Worm (Caenorhabditis elegans) whole organism, late embryonic: ENCODE data around the gene W08E12.5.
A peak's percentile ranks its signal among the peaks of the same experiment; 100 is the strongest.

Experiments
- C08G9.2 ChIP-seq: sonication (generic microtip); optimal IDR thresholded peaks from 2 replicates; lab custom pipeline; 2016; ENCODE audit warnings: mild to moderate bottlenecking, missing genetic modification characterization, moderate library complexity, missing compliant biosample characterization
- C38D4.7 ChIP-seq: fragments of 200-800 bp; sonication (Bioruptor generic); optimal IDR thresholded peaks from 2 replicates; lab custom pipeline; 2018; ENCODE audit warnings: mild to moderate bottlenecking, missing genetic modification characterization, moderate library complexity, missing compliant biosample characterization
- K02D7.2 ChIP-seq: sonication (generic microtip); optimal IDR thresholded peaks from 2 replicates; lab custom pipeline; 2017; ENCODE audit warnings: mild to moderate bottlenecking, missing genetic modification characterization, missing compliant biosample characterization
- K09A11.1 ChIP-seq: sonication (generic microtip); optimal IDR thresholded peaks from 2 replicates; lab custom pipeline; 2017; ENCODE audit warnings: antibody characterized with exemption, mild to moderate bottlenecking, missing genetic modification characterization, missing compliant biosample characterization; ENCODE audit not compliant: insufficient read depth
- Y22D7AL.16 ChIP-seq: sonication (generic microtip); optimal IDR thresholded peaks from 2 replicates; lab custom pipeline; 2016; ENCODE audit warnings: missing genetic modification characterization, missing compliant biosample characterization
- ama-1 ChIP-seq: fragments of 150-350 bp; optimal IDR thresholded peaks from 2 replicates; lab custom pipeline; 2014
- ceh-19 ChIP-seq: fragments of 200-800 bp; sonication (Bioruptor generic); optimal IDR thresholded peaks from 2 replicates; lab custom pipeline; 2018; ENCODE audit warnings: mild to moderate bottlenecking, missing genetic modification characterization, missing compliant biosample characterization
- ceh-22 ChIP-seq: sonication (generic microtip); optimal IDR thresholded peaks from 2 replicates; lab custom pipeline; 2017; ENCODE audit warnings: missing biosample characterization, missing genetic modification characterization
- ceh-24 ChIP-seq: sonication (generic microtip); optimal IDR thresholded peaks from 2 replicates; lab custom pipeline; 2016; ENCODE audit warnings: mild to moderate bottlenecking, missing genetic modification characterization, missing compliant biosample characterization
- ceh-30 ChIP-seq: fragments of 150-350 bp; optimal IDR thresholded peaks from 2 replicates; lab custom pipeline; 2014; ENCODE audit warnings: missing biosample characterization, missing genetic modification characterization
- ceh-34 ChIP-seq: sonication (generic microtip); optimal IDR thresholded peaks from 2 replicates; lab custom pipeline; 2016; ENCODE audit warnings: mild to moderate bottlenecking, missing genetic modification characterization, missing compliant biosample characterization
- ceh-45 ChIP-seq: fragments of 200-800 bp; sonication (Bioruptor generic); IDR thresholded peaks from 2 replicates; pipeline ENCODE4 v1.3.6; 2022; ENCODE audit warnings: missing genetic modification reagents, missing genetic modification characterization, missing compliant biosample characterization
- ceh-6 ChIP-seq: fragments of 200-800 bp; sonication (Bioruptor generic); optimal IDR thresholded peaks from 2 replicates; lab custom pipeline; 2018; ENCODE audit warnings: mild to moderate bottlenecking, missing genetic modification characterization, missing compliant biosample characterization
- ceh-9 ChIP-seq: sonication (generic microtip); optimal IDR thresholded peaks from 2 replicates; lab custom pipeline; 2016; ENCODE audit warnings: mild to moderate bottlenecking, missing genetic modification characterization, inconsistent platforms, missing compliant biosample characterization
- dve-1 ChIP-seq: sonication (generic microtip); optimal IDR thresholded peaks from 2 replicates; lab custom pipeline; 2017; ENCODE audit warnings: antibody characterized with exemption, mild to moderate bottlenecking, missing genetic modification characterization, missing compliant biosample characterization
- elt-2 ChIP-seq: sonication (generic microtip); optimal IDR thresholded peaks from 2 replicates; lab custom pipeline; 2016; ENCODE audit warnings: missing genetic modification reagents, missing genetic modification characterization, missing compliant biosample characterization
- elt-4 ChIP-seq: sonication (generic microtip); optimal IDR thresholded peaks from 2 replicates; lab custom pipeline; 2016; ENCODE audit warnings: missing genetic modification characterization, missing compliant biosample characterization
- ets-4 ChIP-seq: sonication (generic microtip); optimal IDR thresholded peaks from 2 replicates; lab custom pipeline; 2016; ENCODE audit warnings: missing genetic modification characterization, missing compliant biosample characterization
- eyg-1 ChIP-seq: sonication (generic microtip); optimal IDR thresholded peaks from 2 replicates; lab custom pipeline; 2016; ENCODE audit warnings: missing genotype, missing genetic modification characterization, missing compliant biosample characterization
- fkh-10 ChIP-seq: fragments of 150-350 bp; optimal IDR thresholded peaks from 2 replicates; lab custom pipeline; 2014; ENCODE audit warnings: missing biosample characterization, missing genetic modification reagents, missing genetic modification characterization
- fkh-6 ChIP-seq: sonication (generic microtip); optimal IDR thresholded peaks from 2 replicates; lab custom pipeline; 2016; ENCODE audit warnings: missing genetic modification characterization, missing compliant biosample characterization
- hlh-13 ChIP-seq: fragments of 200-800 bp; sonication (Bioruptor generic); optimal IDR thresholded peaks from 2 replicates; lab custom pipeline; 2018; ENCODE audit warnings: mild to moderate bottlenecking, missing genetic modification characterization, missing compliant biosample characterization
- hlh-30 ChIP-seq: sonication (generic microtip); optimal IDR thresholded peaks from 2 replicates; lab custom pipeline; 2017; ENCODE audit warnings: antibody characterized with exemption, missing genetic modification characterization, missing compliant biosample characterization; ENCODE audit not compliant: insufficient read depth
- hlh-6 ChIP-seq: sonication (generic microtip); optimal IDR thresholded peaks from 2 replicates; lab custom pipeline; 2016; ENCODE audit warnings: missing genotype, missing genetic modification characterization, missing compliant biosample characterization
- lin-11 ChIP-seq: fragments of 200-800 bp; sonication (Bioruptor generic); optimal IDR thresholded peaks from 2 replicates; lab custom pipeline; 2018; ENCODE audit warnings: mild to moderate bottlenecking, missing genetic modification characterization, missing compliant biosample characterization
- madf-2 ChIP-seq: sonication (generic microtip); optimal IDR thresholded peaks from 2 replicates; lab custom pipeline; 2017; ENCODE audit warnings: missing genetic modification characterization, missing compliant biosample characterization
- mec-3 ChIP-seq: sonication (generic microtip); optimal IDR thresholded peaks from 2 replicates; lab custom pipeline; 2016; ENCODE audit warnings: borderline replicate concordance, missing genetic modification characterization, missing compliant biosample characterization
- nhr-11 ChIP-seq: fragments of 150-350 bp; optimal IDR thresholded peaks from 2 replicates; lab custom pipeline; 2014; ENCODE audit warnings: missing biosample characterization, missing genetic modification characterization
- nhr-232 ChIP-seq: sonication (generic microtip); optimal IDR thresholded peaks from 2 replicates; lab custom pipeline; 2016; ENCODE audit warnings: missing genetic modification characterization, missing compliant biosample characterization
- odd-2 ChIP-seq: sonication (generic microtip); optimal IDR thresholded peaks from 2 replicates; lab custom pipeline; 2017; ENCODE audit warnings: antibody characterized with exemption, mild to moderate bottlenecking, missing genetic modification characterization, missing compliant biosample characterization
- pat-9 ChIP-seq: fragments of 200-800 bp; sonication (Bioruptor generic); optimal IDR thresholded peaks from 2 replicates; lab custom pipeline; 2018; ENCODE audit warnings: mild to moderate bottlenecking, missing genetic modification characterization, moderate library complexity, missing compliant biosample characterization
- pax-1 ChIP-seq: fragments of 150-350 bp; optimal IDR thresholded peaks from 2 replicates; lab custom pipeline; 2014; ENCODE audit warnings: missing biosample characterization, missing genetic modification characterization
- pha-2 ChIP-seq: sonication (generic microtip); optimal IDR thresholded peaks from 2 replicates; lab custom pipeline; 2017; ENCODE audit warnings: mild to moderate bottlenecking, missing genetic modification characterization, missing compliant biosample characterization
- pqm-1 ChIP-seq: sonication (generic microtip); optimal IDR thresholded peaks from 2 replicates; lab custom pipeline; 2016; ENCODE audit warnings: missing genetic modification characterization, missing compliant biosample characterization
- pros-1 ChIP-seq: fragments of 150-350 bp; optimal IDR thresholded peaks from 2 replicates; lab custom pipeline; 2014; ENCODE audit warnings: missing biosample characterization, missing genetic modification reagents, missing genetic modification characterization
- ref-2 ChIP-seq: sonication (generic microtip); optimal IDR thresholded peaks from 2 replicates; lab custom pipeline; 2016; ENCODE audit warnings: missing genetic modification characterization, missing compliant biosample characterization
- rnt-1 ChIP-seq: sonication (generic microtip); optimal IDR thresholded peaks from 2 replicates; lab custom pipeline; 2016; ENCODE audit warnings: missing genetic modification characterization, missing compliant biosample characterization
- sdc-2 ChIP-seq: sonication (generic microtip); optimal IDR thresholded peaks from 2 replicates; lab custom pipeline; 2016; ENCODE audit warnings: missing genotype, missing genetic modification characterization, missing compliant biosample characterization
- sox-4 ChIP-seq: sonication (generic microtip); optimal IDR thresholded peaks from 2 replicates; lab custom pipeline; 2017; ENCODE audit warnings: mild to moderate bottlenecking, missing genetic modification characterization, inconsistent platforms, missing compliant biosample characterization
- tbx-2 ChIP-seq: sonication (generic microtip); optimal IDR thresholded peaks from 2 replicates; lab custom pipeline; 2016; ENCODE audit warnings: missing genetic modification characterization, missing compliant biosample characterization
- ttx-3 ChIP-seq: sonication (generic microtip); optimal IDR thresholded peaks from 2 replicates; lab custom pipeline; 2016; ENCODE audit warnings: missing genetic modification reagents, missing genetic modification characterization, missing compliant biosample characterization
- unc-3 ChIP-seq, 2 experiments: fragments of 200-800 bp in 1 of 2; sonication (Bioruptor generic) in 1 of 2; sonication (generic microtip) in 1 of 2; conservative IDR thresholded peaks in 1 of 2; optimal IDR thresholded peaks in 1 of 2; 2 replicates each; pipeline versions ENCODE4 v1.3.6 to Lab custom; 2016 to 2022; ENCODE audit warnings: missing compliant biosample characterization in 2 of 2, missing genetic modification characterization in 2 of 2, missing genetic modification reagents in 1 of 2
- unc-42 ChIP-seq: sonication (generic microtip); optimal IDR thresholded peaks from 2 replicates; lab custom pipeline; 2016; ENCODE audit warnings: missing genotype, missing genetic modification characterization, missing compliant biosample characterization
- unc-55 ChIP-seq: sonication (generic microtip); optimal IDR thresholded peaks from 2 replicates; lab custom pipeline; 2017; ENCODE audit warnings: missing biosample characterization, missing genetic modification reagents, missing genetic modification characterization
- unc-86 ChIP-seq: sonication (generic microtip); optimal IDR thresholded peaks from 2 replicates; lab custom pipeline; 2016; ENCODE audit warnings: missing genetic modification characterization, missing compliant biosample characterization
- zip-5 ChIP-seq: sonication (generic microtip); optimal IDR thresholded peaks from 2 replicates; lab custom pipeline; 2016; ENCODE audit warnings: missing genetic modification characterization, missing compliant biosample characterization

The W08E12.5 gene

ce11 chrIV:3345484-3345883 is 44.9 kb downstream of the W08E12.5 start:
- no peak for TF ChIP-seq pha-2
- no peak for TF ChIP-seq Y22D7AL.16
- TF ChIP-seq C08G9.2 (tag; lab: Kevin White, UChicago), result no peak
- no peak for TF ChIP-seq K02D7.2
- TF ChIP-seq eyg-1 (tag; lab: Kevin White, UChicago), result no peak
- TF ChIP-seq ref-2 (tag; lab: Kevin White, UChicago), result no peak
- no peak for TF ChIP-seq unc-86 (tag; lab: Kevin White, UChicago)
- no peak for TF ChIP-seq odd-2
- TF ChIP-seq ceh-30 (tag; lab: Kevin White, UChicago), result no peak
- no peak for TF ChIP-seq ets-4 (tag; lab: Kevin White, UChicago)
- no peak for TF ChIP-seq ceh-34
- no peak for TF ChIP-seq unc-3 (GFP tag; conservative IDR thresholded peaks at IDR 0.05; lab: Robert Waterston, UW)
- TF ChIP-seq unc-3 (tag; optimal IDR thresholded peaks at IDR 0.05; lab: Kevin White, UChicago), result no peak
- no peak for TF ChIP-seq unc-55 (GFP tag; lab: Kevin White, UChicago)
- no peak for TF ChIP-seq elt-4 (tag; lab: Kevin White, UChicago)
- no peak for TF ChIP-seq ceh-45 (GFP tag; lab: Robert Waterston, UW)
- TF ChIP-seq ceh-6, result no peak
- no peak for TF ChIP-seq sdc-2 (tag; lab: Kevin White, UChicago)
- no peak for TF ChIP-seq ama-1 (lab: Kevin White, UChicago)
- no peak for TF ChIP-seq pax-1
- TF ChIP-seq, all 69 proteins: peak for 0

- TF ChIP-seq ceh-6 (no peak), sox-4 (tag; lab: Kevin White, UChicago) (no peak), K09A11.1 (tag; lab: Kevin White, UChicago) (no peak), ceh-19 (no peak), dve-1 (tag; lab: Kevin White, UChicago) (no peak), ets-4 (tag; lab: Kevin White, UChicago) (no peak), ttx-3 (tag; lab: Kevin White, UChicago) (no peak), ceh-22 (no peak), nhr-11 (tag; lab: Kevin White, UChicago) (no peak), lin-11 (tag; lab: Kevin White, UChicago) (no peak), fkh-10 (GFP tag; lab: Kevin White, UChicago) (no peak), Y22D7AL.16 (no peak), pqm-1 (tag; lab: Kevin White, UChicago) (no peak)
Observed at ce11 chrIV:3348334-3348733, 47.7 kb downstream of the W08E12.5 start.

ce11 chrIV:3349977-3350580 is 49.5 kb downstream of the W08E12.5 start, which contains the start of gene elks-1:
Gene elks-1 (minus strand): TSS chrIV:3350027.
- no peak for TF ChIP-seq elt-4 (tag; lab: Kevin White, UChicago)
- TF ChIP-seq ceh-19, result no peak
- no peak for TF ChIP-seq K02D7.2
- no peak for TF ChIP-seq elt-2 (tag; lab: Kevin White, UChicago)
- no peak for TF ChIP-seq unc-3 (GFP tag; conservative IDR thresholded peaks at IDR 0.05; lab: Robert Waterston, UW)
- no peak for TF ChIP-seq unc-3 (tag; optimal IDR thresholded peaks at IDR 0.05; lab: Kevin White, UChicago)
- no peak for TF ChIP-seq pat-9 (tag; lab: Kevin White, UChicago)
- no peak for TF ChIP-seq ceh-24
- TF ChIP-seq hlh-6, result no peak
- TF ChIP-seq madf-2 (tag; lab: Kevin White, UChicago), result no peak
- no peak for TF ChIP-seq zip-5
- TF ChIP-seq hlh-30 (tag; lab: Kevin White, UChicago), result no peak
- TF ChIP-seq ceh-34, result peak; percentile 27
- no peak for TF ChIP-seq nhr-232 (tag; lab: Kevin White, UChicago)
- no peak for TF ChIP-seq ceh-6
- no peak for TF ChIP-seq mec-3 (tag; lab: Kevin White, UChicago)
- TF ChIP-seq fkh-6 (tag; lab: Kevin White, UChicago), result no peak
- TF ChIP-seq ref-2 (tag; lab: Kevin White, UChicago), result peak; percentile 28
- no peak for TF ChIP-seq unc-42 (tag; lab: Kevin White, UChicago)
- no peak for TF ChIP-seq rnt-1 (tag; lab: Kevin White, UChicago)
- no peak for TF ChIP-seq pax-1
- TF ChIP-seq ceh-30 (tag; lab: Kevin White, UChicago), result no peak
- peak; percentile 17 for TF ChIP-seq tbx-2 (tag; lab: Kevin White, UChicago)
- no peak for TF ChIP-seq unc-86 (tag; lab: Kevin White, UChicago)
- no peak for TF ChIP-seq ama-1 (lab: Kevin White, UChicago)
- no peak for TF ChIP-seq C08G9.2 (tag; lab: Kevin White, UChicago)
- TF ChIP-seq hlh-13 (GFP tag; lab: Kevin White, UChicago), result no peak
- no peak for TF ChIP-seq ceh-9 (tag; lab: Kevin White, UChicago)
- TF ChIP-seq pros-1 (tag; lab: Kevin White, UChicago), result no peak
- TF ChIP-seq C38D4.7, result no peak
- TF ChIP-seq ceh-45 (GFP tag; lab: Robert Waterston, UW), result no peak
- TF ChIP-seq pqm-1 (tag; lab: Kevin White, UChicago), result no peak
